Fruit fly (Drosophila melanogaster): Measurements from ENCODE around the gene CG1236.

The CG1236 gene

dm6 chr3R:5705469-5706067 is 31.0 kb upstream of the CG1236 start (continued):
- no peak for TF ChIP-seq CG14710 (tag; optimal IDR thresholded peaks at IDR 0.05)
- TF ChIP-seq chm (GFP tag; IDR thresholded peaks at IDR 0.05): no peak
- peak; percentile 82 for TF ChIP-seq gem (tag; optimal IDR thresholded peaks at IDR 0.05)
- TF ChIP-seq CG7745 (tag; optimal IDR thresholded peaks at IDR 0.05): no peak
- TF ChIP-seq MESR4 (GFP tag; optimal IDR thresholded peaks at IDR 0.05): no peak
- no peak for TF ChIP-seq GATAe (GFP tag; conservative IDR thresholded peaks at IDR 0.05)
- TF ChIP-seq toy (GFP tag; IDR thresholded peaks at IDR 0.05): no peak
- TF ChIP-seq CG11695 (GFP tag; IDR thresholded peaks at IDR 0.05): peak; percentile 77
- peak; percentile 29; the same call in 1 of the 2 replicates for TF ChIP-seq wor (GFP tag; IDR thresholded peaks at IDR 0.05)
- peak; percentile 53; the same call in 2 of the 3 replicates for TF ChIP-seq CG34422 (GFP tag; IDR thresholded peaks at IDR 0.05)
- TF ChIP-seq CG13624 (GFP tag; optimal IDR thresholded peaks at IDR 0.05): peak; percentile 54
- peak; percentile 24 for TF ChIP-seq salm (tag; optimal IDR thresholded peaks at IDR 0.05)
- TF ChIP-seq CG11723 (GFP tag; optimal IDR thresholded peaks at IDR 0.05): peak; percentile 47
- peak; percentile 73 for TF ChIP-seq trem (tag; optimal IDR thresholded peaks at IDR 0.05)
- peak; percentile 2 for TF ChIP-seq pum (GFP tag; optimal IDR thresholded peaks at IDR 0.05)
- peak; percentile 53 for TF ChIP-seq fd3F (GFP tag; optimal IDR thresholded peaks at IDR 0.05)
- peak; percentile 46 for TF ChIP-seq BtbVII (GFP tag; optimal IDR thresholded peaks at IDR 0.05)
- no peak for TF ChIP-seq CrebB (tag; optimal IDR thresholded peaks at IDR 0.05)
- TF ChIP-seq dysf (GFP tag; IDR thresholded peaks at IDR 0.05): peak; percentile 70
- peak; percentile 81 for TF ChIP-seq CG8924 (tag; optimal IDR thresholded peaks at IDR 0.05)
- peak; percentile 35; the same call in 1 of the 2 replicates for TF ChIP-seq CG9215 (GFP tag; IDR thresholded peaks at IDR 0.05)
- no peak; the same call in 1 of the 2 replicates for TF ChIP-seq peb (GFP tag; IDR thresholded peaks at IDR 0.05)
- TF ChIP-seq ro (GFP tag; IDR thresholded peaks at IDR 0.05): no peak
- peak; percentile 20 for TF ChIP-seq oc (tag; optimal IDR thresholded peaks at IDR 0.05)
- no peak for TF ChIP-seq maf-S (GFP tag; optimal IDR thresholded peaks at IDR 0.05)
- TF ChIP-seq wek (GFP tag; optimal IDR thresholded peaks at IDR 0.05): no peak
- no peak for TF ChIP-seq pros (GFP tag; optimal IDR thresholded peaks at IDR 0.05)
- TF ChIP-seq emc (GFP tag; optimal IDR thresholded peaks at IDR 0.05): no peak
- no peak for TF ChIP-seq Nf-YC (tag; optimal IDR thresholded peaks at IDR 0.05)
- TF ChIP-seq ems (GFP tag; optimal IDR thresholded peaks at IDR 0.05): peak; percentile 48
- TF ChIP-seq CG12391 (tag; optimal IDR thresholded peaks at IDR 0.05): peak; percentile 73
- no peak for TF ChIP-seq CG8290 (GFP tag; optimal IDR thresholded peaks at IDR 0.05)
- no peak for TF ChIP-seq CG8290 (tag; optimal IDR thresholded peaks at IDR 0.05)
- peak; percentile 47 for TF ChIP-seq tin (GFP tag; optimal IDR thresholded peaks at IDR 0.05)
- TF ChIP-seq pho (GFP tag; optimal IDR thresholded peaks at IDR 0.05): no peak
- peak; percentile 21 for TF ChIP-seq schlank (tag; optimal IDR thresholded peaks at IDR 0.05)
- TF ChIP-seq onecut (GFP tag; IDR thresholded peaks at IDR 0.05): peak; percentile 43; the same call in 1 of the 2 replicates
- peak; percentile 42 for TF ChIP-seq Six4 (GFP tag; optimal IDR thresholded peaks at IDR 0.05)
- peak; percentile 79 for TF ChIP-seq CG15269 (tag; optimal IDR thresholded peaks at IDR 0.05)
- TF ChIP-seq Med (GFP tag): peak; percentile 90
- TF ChIP-seq CG17612 (GFP tag; IDR thresholded peaks at IDR 0.05): no peak
- peak; percentile 76 for TF ChIP-seq CG17385 (GFP tag; optimal IDR thresholded peaks at IDR 0.05)
- no peak for TF ChIP-seq btn (GFP tag; optimal IDR thresholded peaks at IDR 0.05)
- TF ChIP-seq row (GFP tag; IDR thresholded peaks at IDR 0.05): peak; percentile 75
- TF ChIP-seq stwl (tag; optimal IDR thresholded peaks at IDR 0.05): no peak
- TF ChIP-seq so (GFP tag; IDR thresholded peaks at IDR 0.05): no peak; the same call in 2 of the 3 replicates
- TF ChIP-seq jing (GFP tag; optimal IDR thresholded peaks at IDR 0.05): peak; percentile 40
- TF ChIP-seq zen (tag; optimal IDR thresholded peaks at IDR 0.05): no peak
- TF ChIP-seq Mad (GFP tag; optimal IDR thresholded peaks at IDR 0.05): peak; percentile 4
- TF ChIP-seq fru (optimal IDR thresholded peaks at IDR 0.05): no peak
- TF ChIP-seq Dek (tag; optimal IDR thresholded peaks at IDR 0.05): peak; percentile 47
- peak; percentile 26 for TF ChIP-seq CHES-1-like (GFP tag; optimal IDR thresholded peaks at IDR 0.05)

Measured in whole organism, embryonic.